Fruit fly (Drosophila melanogaster) whole organism, pupa: ENCODE results near the gene CG16762.

ENCODE experiments used
- CG12605 ChIP-seq: fragments of 200-800 bp; sonication (Bioruptor generic); IDR thresholded peaks from 2 replicates; pipeline ENCODE4 v1.3.6; 2022; ENCODE audit warnings: missing biosample characterization, missing genetic modification characterization
- CG13204 ChIP-seq: fragments of 200-800 bp; sonication (Bioruptor generic); optimal IDR thresholded peaks from 2 replicates; lab custom pipeline; 2018; ENCODE audit warnings: missing biosample characterization, mild to moderate bottlenecking, missing genetic modification characterization, moderate library complexity
- CG17806 ChIP-seq: fragments of 200-800 bp; sonication (Bioruptor generic); optimal IDR thresholded peaks from 2 replicates; lab custom pipeline; 2018; ENCODE audit warnings: missing biosample characterization, mild to moderate bottlenecking, missing genetic modification characterization, moderate library complexity
- CG9948 ChIP-seq: fragments of 200-800 bp; sonication (Bioruptor generic); optimal IDR thresholded peaks from 2 replicates; lab custom pipeline; 2018; ENCODE audit warnings: missing biosample characterization, mild to moderate bottlenecking, missing genetic modification characterization, moderate library complexity
- Ets98B ChIP-seq: fragments of 200-800 bp; sonication (Bioruptor generic); IDR thresholded peaks from 2 replicates; pipeline ENCODE4 v1.3.6; 2022; ENCODE audit warnings: missing biosample characterization, missing genetic modification characterization
- Snoo ChIP-seq: fragments of 200-800 bp; sonication (Bioruptor generic); optimal IDR thresholded peaks from 3 replicates; lab custom pipeline; 2017; ENCODE audit warnings: missing biosample characterization, mild to moderate bottlenecking, missing genetic modification characterization, inconsistent platforms
- gl ChIP-seq: fragments of 200-800 bp; sonication (Bioruptor generic); optimal IDR thresholded peaks from 2 replicates; lab custom pipeline; 2018; ENCODE audit warnings: missing biosample characterization, mild to moderate bottlenecking, missing genetic modification characterization

dm6 chr3L:2501764-2502163, 26.4 kb upstream of the CG16762 start:
- no peak for TF ChIP-seq CG13204 (GFP tag; lab: Kevin White, UChicago)
- no peak for TF ChIP-seq Ets98B (GFP tag; lab: Robert Waterston, UW)
- TF ChIP-seq CG12605 (GFP tag; lab: Robert Waterston, UW): no peak
- TF ChIP-seq CG9948 (tag; lab: Kevin White, UChicago): peak; percentile 9
- peak; percentile 36 for TF ChIP-seq CG17806 (tag; lab: Kevin White, UChicago)
- no peak for TF ChIP-seq gl (tag; lab: Kevin White, UChicago)
- TF ChIP-seq Snoo (tag; lab: Kevin White, UChicago): peak; percentile 23
